Fruit fly (Drosophila melanogaster) whole organism, embryonic: Measurements from ENCODE around the gene CG31821.
A peak's percentile ranks its signal among the peaks of the same experiment; 100 is the strongest.

Experiments
- Aef1 ChIP-seq: fragments of 200-800 bp; sonication (Bioruptor generic); IDR thresholded peaks from 3 replicates; pipeline ENCODE4 v1.3.6; 2022; ENCODE audit warnings: missing biosample characterization, missing genetic modification characterization
- Awh ChIP-seq: fragments of 200-800 bp; sonication (Bioruptor generic); IDR thresholded peaks from 2 replicates; pipeline ENCODE4, ENCODE4 v1.3.6; 2022; ENCODE audit warnings: missing biosample characterization, missing genetic modification characterization
- Bteb2 ChIP-seq: fragments of 200-800 bp; sonication (Bioruptor generic); optimal IDR thresholded peaks from 2 replicates; lab custom pipeline; 2016; ENCODE audit warnings: missing biosample characterization, missing genetic modification characterization
- CG11456 ChIP-seq: fragments of 200-800 bp; sonication (Bioruptor generic); IDR thresholded peaks from 3 replicates; pipeline ENCODE4 v1.3.6; 2022; ENCODE audit warnings: missing biosample characterization, missing genetic modification characterization
- CG11696 ChIP-seq: fragments of 200-800 bp; sonication (Bioruptor generic); IDR thresholded peaks from 2 replicates; pipeline ENCODE4 v1.3.6; 2022; ENCODE audit warnings: missing biosample characterization, missing genetic modification characterization
- CG11723 ChIP-seq: fragments of 200-800 bp; sonication (Bioruptor generic); optimal IDR thresholded peaks from 2 replicates; lab custom pipeline; 2017; ENCODE audit warnings: missing biosample characterization, mild to moderate bottlenecking, missing genetic modification characterization
- CG13296 ChIP-seq: fragments of 200-800 bp; sonication (Bioruptor generic); optimal IDR thresholded peaks from 3 replicates; lab custom pipeline; 2018; ENCODE audit warnings: missing biosample characterization, mild to moderate bottlenecking, missing genetic modification characterization
- CG16813 ChIP-seq: fragments of 200-800 bp; sonication (Bioruptor generic); IDR thresholded peaks from 3 replicates; pipeline ENCODE4 v1.3.6; 2022; ENCODE audit warnings: missing biosample characterization, missing genetic modification characterization; ENCODE audit not compliant: partially characterized antibody
- CG16863 ChIP-seq: fragments of 200-800 bp; sonication (Bioruptor generic); optimal IDR thresholded peaks from 3 replicates; lab custom pipeline; 2016; ENCODE audit warnings: missing biosample characterization, missing genetic modification characterization
- CG1792 ChIP-seq: fragments of 200-800 bp; sonication (Bioruptor generic); optimal IDR thresholded peaks from 2 replicates; lab custom pipeline; 2016; ENCODE audit warnings: missing biosample characterization, missing genetic modification characterization
- CG1832 ChIP-seq: fragments of 200-800 bp; sonication (Bioruptor generic); optimal IDR thresholded peaks from 2 replicates; lab custom pipeline; 2017; ENCODE audit warnings: missing biosample characterization, mild to moderate bottlenecking, missing genetic modification characterization, inconsistent platforms
- CG2120 ChIP-seq: fragments of 200-800 bp; sonication (Bioruptor generic); optimal IDR thresholded peaks from 3 replicates; lab custom pipeline; 2016; ENCODE audit warnings: missing biosample characterization, missing genetic modification characterization
- CG2712 ChIP-seq: fragments of 200-800 bp; optimal IDR thresholded peaks from 3 replicates; lab custom pipeline; 2019; ENCODE audit warnings: missing biosample characterization, mild to moderate bottlenecking, missing genetic modification characterization, moderate library complexity
- CG30020 ChIP-seq: fragments of 200-800 bp; optimal IDR thresholded peaks from 2 replicates; lab custom pipeline; 2019; ENCODE audit warnings: missing biosample characterization, mild to moderate bottlenecking, missing genetic modification characterization, moderate library complexity
- CG31224 ChIP-seq: fragments of 200-800 bp; sonication (Bioruptor generic); IDR thresholded peaks from 2 replicates; pipeline ENCODE4 v1.3.6; 2022; ENCODE audit warnings: missing biosample characterization, missing genetic modification characterization
- CG3407 ChIP-seq: fragments of 200-800 bp; sonication (Bioruptor generic); optimal IDR thresholded peaks from 2 replicates; lab custom pipeline; 2018; ENCODE audit warnings: missing biosample characterization, mild to moderate bottlenecking, missing genetic modification characterization
- CG34224 ChIP-seq: fragments of 200-800 bp; sonication (Bioruptor generic); IDR thresholded peaks from 3 replicates; pipeline ENCODE4 v1.3.6; 2022; ENCODE audit warnings: missing biosample characterization, missing genetic modification characterization; ENCODE audit not compliant: partially characterized antibody
- CG3838 ChIP-seq: fragments of 200-800 bp; sonication (Bioruptor generic); optimal IDR thresholded peaks from 3 replicates; lab custom pipeline; 2016; ENCODE audit warnings: missing biosample characterization, missing genetic modification characterization
- CG43689 ChIP-seq: fragments of 200-800 bp; sonication (Bioruptor generic); IDR thresholded peaks from 2 replicates; pipeline ENCODE4 v1.3.6; 2022; ENCODE audit warnings: missing biosample characterization, missing genetic modification characterization
- CG4404 ChIP-seq: fragments of 200-800 bp; sonication (Bioruptor generic); IDR thresholded peaks from 2 replicates; pipeline ENCODE4 v1.3.6; 2022; ENCODE audit warnings: missing biosample characterization, missing genetic modification characterization
- CG6175 ChIP-seq: fragments of 200-800 bp; sonication (Bioruptor generic); IDR thresholded peaks from 3 replicates; pipeline ENCODE4 v1.3.6; 2022; ENCODE audit warnings: missing biosample characterization, missing genetic modification characterization
- CG7372 ChIP-seq: fragments of 200-800 bp; sonication (Bioruptor generic); IDR thresholded peaks from 2 replicates; pipeline ENCODE4 v1.3.6; 2022; ENCODE audit warnings: missing biosample characterization, missing genetic modification characterization
- CG7786 ChIP-seq: fragments of 200-800 bp; sonication (Bioruptor generic); optimal IDR thresholded peaks from 2 replicates; lab custom pipeline; 2016; ENCODE audit warnings: missing biosample characterization, missing genetic modification characterization
- CG8924 ChIP-seq: fragments of 200-800 bp; optimal IDR thresholded peaks from 3 replicates; lab custom pipeline; 2019; ENCODE audit warnings: missing biosample characterization, mild to moderate bottlenecking, missing genetic modification characterization, moderate library complexity
- Dip3 ChIP-seq: fragments of 200-800 bp; sonication (Bioruptor generic); optimal IDR thresholded peaks from 3 replicates; lab custom pipeline; 2016; ENCODE audit warnings: missing biosample characterization, missing genetic modification characterization
- Ets65A ChIP-seq: fragments of 200-800 bp; sonication (Bioruptor generic); peaks from one replicate; lab custom pipeline; 2016; ENCODE audit warnings: missing biosample characterization, missing genetic modification characterization
- Fer2 ChIP-seq: fragments of 200-800 bp; sonication (Bioruptor generic); optimal IDR thresholded peaks from 2 replicates; lab custom pipeline; 2018; ENCODE audit warnings: missing biosample characterization, mild to moderate bottlenecking, missing genetic modification characterization, moderate library complexity
- HLH3B ChIP-seq: fragments of 200-800 bp; sonication (Bioruptor generic); IDR thresholded peaks from 2 replicates; pipeline ENCODE4 v1.3.6; 2022; ENCODE audit warnings: missing biosample characterization, missing genetic modification characterization
- Kr ChIP-seq: fragments of 200-800 bp; sonication (Bioruptor generic); optimal IDR thresholded peaks from 2 replicates; lab custom pipeline; 2017; ENCODE audit warnings: missing biosample characterization, mild to moderate bottlenecking, missing genetic modification characterization
- MESR4 ChIP-seq: fragments of 200-800 bp; sonication (Bioruptor generic); optimal IDR thresholded peaks from 2 replicates; lab custom pipeline; 2018; ENCODE audit warnings: missing biosample characterization, mild to moderate bottlenecking, missing genetic modification characterization, moderate library complexity
- NFAT ChIP-seq: fragments of 200-800 bp; sonication (Bioruptor generic); IDR thresholded peaks from 2 replicates; pipeline ENCODE4 v1.3.6; 2022; ENCODE audit warnings: missing biosample characterization, missing genetic modification characterization
- Sry-δ ChIP-seq: fragments of 200-800 bp; sonication (Bioruptor generic); optimal IDR thresholded peaks from 2 replicates; lab custom pipeline; 2016; ENCODE audit warnings: missing biosample characterization, missing genetic modification characterization
- TFAM ChIP-seq: fragments of 200-800 bp; sonication (Bioruptor generic); optimal IDR thresholded peaks from 2 replicates; lab custom pipeline; 2017; ENCODE audit warnings: missing biosample characterization, missing genetic modification characterization, inconsistent platforms
- Tbp ChIP-seq: fragments of >200 bp; optimal IDR thresholded peaks from 2 replicates; lab custom pipeline; 2018; ENCODE audit warnings: missing biosample characterization, missing genetic modification characterization
- abd-A ChIP-seq: fragments of 200-800 bp; sonication (Bioruptor generic); optimal IDR thresholded peaks from 3 replicates; lab custom pipeline; 2019; ENCODE audit warnings: missing biosample characterization, mild to moderate bottlenecking, missing genetic modification characterization, moderate library complexity
- amos ChIP-seq: fragments of 200-800 bp; sonication (Bioruptor generic); IDR thresholded peaks from 2 replicates; pipeline ENCODE4 v1.3.6; 2022; ENCODE audit warnings: missing biosample characterization, missing genetic modification characterization; ENCODE audit not compliant: partially characterized antibody
- bbx ChIP-seq: fragments of 200-800 bp; sonication (Bioruptor generic); IDR thresholded peaks from 2 replicates; pipeline ENCODE4 v1.3.6; 2022; ENCODE audit warnings: missing biosample characterization, missing genetic modification characterization; ENCODE audit not compliant: partially characterized antibody
- bowl ChIP-seq: fragments of 200-800 bp; sonication (Bioruptor generic); IDR thresholded peaks from 2 replicates; pipeline ENCODE4 v1.3.6; 2022; ENCODE audit warnings: missing biosample characterization, missing genetic modification characterization
- exex ChIP-seq: fragments of 200-800 bp; sonication (Bioruptor generic); optimal IDR thresholded peaks from 4 replicates; lab custom pipeline; 2018; ENCODE audit warnings: missing biosample characterization, mild to moderate bottlenecking, missing genetic modification characterization, moderate library complexity
- fd102C ChIP-seq: fragments of 200-800 bp; sonication (Bioruptor generic); optimal IDR thresholded peaks from 2 replicates; lab custom pipeline; 2018; ENCODE audit warnings: missing biosample characterization, mild to moderate bottlenecking, missing genetic modification characterization, moderate library complexity
- ftz-f1 ChIP-seq: fragments of 200-800 bp; sonication (Bioruptor generic); optimal IDR thresholded peaks from 2 replicates; lab custom pipeline; 2016; ENCODE audit warnings: missing biosample characterization, missing genetic modification characterization
- gce ChIP-seq: fragments of 200-800 bp; sonication (Bioruptor generic); IDR thresholded peaks from 3 replicates; pipeline ENCODE4 v1.3.6; 2022; ENCODE audit warnings: missing biosample characterization, missing genetic modification characterization
- h ChIP-seq: fragments of >200 bp; optimal IDR thresholded peaks from 2 replicates; lab custom pipeline; 2017
- klu ChIP-seq: fragments of 200-800 bp; sonication (Bioruptor generic); IDR thresholded peaks from 2 replicates; pipeline ENCODE4 v1.3.6; 2022; ENCODE audit warnings: missing biosample characterization, missing genetic modification characterization
- lbe ChIP-seq: fragments of 200-800 bp; sonication (Bioruptor generic); optimal IDR thresholded peaks from 2 replicates; lab custom pipeline; 2016; ENCODE audit warnings: missing biosample characterization, mild to moderate bottlenecking, missing genetic modification characterization
- oc ChIP-seq: fragments of 200-800 bp; sonication (Bioruptor generic); optimal IDR thresholded peaks from 2 replicates; lab custom pipeline; 2018; ENCODE audit warnings: missing biosample characterization, mild to moderate bottlenecking, missing genetic modification characterization, moderate library complexity
- row ChIP-seq: fragments of 200-800 bp; sonication (Bioruptor generic); IDR thresholded peaks from 3 replicates; pipeline ENCODE4 v1.3.6; 2022; ENCODE audit warnings: missing biosample characterization, missing genetic modification characterization
- run ChIP-seq: fragments of 200-800 bp; sonication (Bioruptor generic); optimal IDR thresholded peaks from 3 replicates; lab custom pipeline; 2018; ENCODE audit warnings: missing biosample characterization, mild to moderate bottlenecking, missing genetic modification characterization
- schlank ChIP-seq: fragments of 200-800 bp; sonication (Bioruptor generic); optimal IDR thresholded peaks from 2 replicates; lab custom pipeline; 2018; ENCODE audit warnings: missing biosample characterization, mild to moderate bottlenecking, missing genetic modification characterization
- sr ChIP-seq: fragments of 200-800 bp; sonication (Bioruptor generic); IDR thresholded peaks from 3 replicates; pipeline ENCODE4 v1.3.6; 2022; ENCODE audit warnings: missing biosample characterization, missing genetic modification characterization

The CG31821 gene

DNA sequence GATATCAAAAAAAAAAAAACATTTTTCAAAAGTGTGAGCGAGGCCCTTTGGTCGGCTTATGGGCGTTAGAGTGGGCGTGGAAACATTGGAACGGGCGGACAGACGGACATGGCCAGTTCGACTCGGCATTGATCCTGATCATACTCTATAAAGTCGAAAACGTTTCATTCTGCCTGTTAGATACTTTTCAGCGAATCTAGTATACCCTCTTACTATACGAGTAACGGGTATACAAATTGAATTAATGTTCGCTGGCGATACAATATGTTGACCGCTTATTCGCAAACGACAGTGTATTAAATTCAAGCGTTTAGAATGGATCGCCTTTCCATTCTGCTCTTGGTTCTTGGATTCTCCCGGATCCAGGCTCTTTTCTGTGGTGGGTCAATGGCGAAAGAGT lies 20.9 kb upstream of the CG31821 start, which contains the start of gene CG4793:
CG4793 (plus strand) TSS at position 301 of the 400 bp plus-strand sequence.
- TF ChIP-seq CG11723 (GFP tag; lab: Kevin White, UChicago) (no peak), Fer2 (no peak), CG4404 (GFP tag; lab: Robert Waterston, UW) (no peak), HLH3B (no peak), CG13296 (no peak), CG1792 (no peak), TFAM (no peak), CG1832 (no peak), Tbp (GFP tag; lab: Kevin White, UChicago) (no peak), bbx (GFP tag; lab: Robert Waterston, UW) (no peak), lbe (GFP tag; lab: Kevin White, UChicago) (no peak), fd102C (no peak), CG16813 (GFP tag; lab: Robert Waterston, UW) (no peak), h (lab: Kevin White, UChicago) (no peak)

DNA sequence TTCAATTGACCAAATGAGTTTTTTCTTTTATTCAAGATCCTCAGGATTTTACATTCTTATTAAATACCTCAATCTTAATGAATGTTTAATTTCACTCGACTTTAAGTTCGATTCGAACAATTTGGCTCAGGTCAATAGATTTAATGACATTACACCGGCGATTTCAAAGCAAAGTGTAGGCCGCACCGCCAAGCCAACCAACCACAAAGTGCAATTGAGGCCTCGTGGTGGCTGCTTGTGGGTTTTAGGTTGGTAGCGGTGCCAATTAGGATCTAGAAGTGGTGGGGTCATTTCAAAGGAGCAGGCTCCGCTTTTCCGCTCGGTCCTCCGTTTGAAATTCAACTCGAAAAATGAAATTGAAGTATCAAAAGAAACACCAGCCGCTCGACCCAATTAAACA lies 14.4 kb upstream of the CG31821 start, which contains the start of gene CG13244:
CG13244 (plus strand) TSS at position 301 of the 400 bp plus-strand sequence.
- TF ChIP-seq Fer2 (no peak), Sry-δ (GFP tag; lab: Kevin White, UChicago) (no peak), CG3838 (no peak), oc (tag; lab: Kevin White, UChicago) (no peak), CG3407 (no peak), Ets65A (GFP tag; lab: Kevin White, UChicago) (peak; percentile 41), klu (GFP tag; lab: Robert Waterston, UW) (no peak), CG2712 (tag; lab: Kevin White, UChicago) (no peak)
- TF ChIP-seq, all 482 proteins: peak for 1

DNA sequence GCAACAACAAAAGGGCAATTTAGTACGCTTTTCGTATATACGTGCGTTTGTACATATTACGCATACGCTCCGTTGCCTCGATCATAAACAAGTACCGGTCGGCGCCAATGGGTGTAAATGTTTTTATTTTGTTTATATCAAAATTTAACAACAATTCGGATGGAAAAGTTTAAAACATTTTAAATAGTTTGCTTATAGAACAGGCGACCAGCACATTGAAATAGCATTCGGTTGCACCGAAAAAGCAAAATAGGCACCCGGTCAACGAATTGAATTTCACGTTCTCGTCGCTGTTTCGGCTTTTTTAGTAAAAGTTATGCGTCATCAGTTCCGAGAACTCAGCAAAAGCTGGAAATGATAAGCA lies 11.4 kb upstream of the CG31821 start:
- peak; percentile 11; the same call in 1 of the 3 replicates for TF ChIP-seq Aef1 (GFP tag; lab: Robert Waterston, UW)
- TF ChIP-seq CG8924 = peak; percentile 91
- no peak for TF ChIP-seq CG16863 (GFP tag; lab: Kevin White, UChicago)
- peak; percentile 9; the same call in 1 of the 2 replicates for TF ChIP-seq NFAT (GFP tag; lab: Robert Waterston, UW)
- no peak for TF ChIP-seq schlank (tag; lab: Kevin White, UChicago)
- TF ChIP-seq CG6175 (GFP tag; lab: Robert Waterston, UW) = 0 out of 3 replicates have a peak, but pooled peaks have one; percentile 22
- TF ChIP-seq CG3838 = no peak
- peak; percentile 30; the same call in 1 of the 3 replicates for TF ChIP-seq CG34224
- peak; percentile 86 for TF ChIP-seq abd-A (tag; lab: Kevin White, UChicago)
- no peak for TF ChIP-seq CG43689
- peak; percentile 91 for TF ChIP-seq CG7372 (GFP tag; lab: Robert Waterston, UW)
- no peak for TF ChIP-seq run (tag; lab: Kevin White, UChicago)
- TF ChIP-seq CG7786 (GFP tag; lab: Kevin White, UChicago) = no peak
- no peak for TF ChIP-seq gce (GFP tag; lab: Robert Waterston, UW)
- no peak for TF ChIP-seq sr (GFP tag; lab: Robert Waterston, UW)
- no peak for TF ChIP-seq TFAM
- no peak for TF ChIP-seq Kr (GFP tag; lab: Kevin White, UChicago)
- peak; percentile 72 for TF ChIP-seq ftz-f1 (GFP tag; lab: Kevin White, UChicago)
- TF ChIP-seq CG2120 (GFP tag; lab: Kevin White, UChicago) = no peak
- no peak for TF ChIP-seq CG11456 (GFP tag; lab: Robert Waterston, UW)
- no peak for TF ChIP-seq amos (GFP tag; lab: Robert Waterston, UW)
- no peak for TF ChIP-seq CG30020
- no peak for TF ChIP-seq bowl
- TF ChIP-seq row (GFP tag; lab: Robert Waterston, UW) = no peak
- TF ChIP-seq Bteb2 (GFP tag; lab: Kevin White, UChicago) = no peak
- TF ChIP-seq Awh = no peak
- TF ChIP-seq CG31224 = peak; percentile 95
- TF ChIP-seq exex = peak; percentile 24
- no peak for TF ChIP-seq CG11696
- no peak for TF ChIP-seq Dip3
- TF ChIP-seq MESR4 (GFP tag; lab: Kevin White, UChicago) = no peak
- no peak for TF ChIP-seq Ets65A (GFP tag; lab: Kevin White, UChicago)
